Fruit fly (Drosophila melanogaster): Measurements from ENCODE around the gene CG10147.
A peak's percentile ranks its signal among the peaks of the same experiment; 100 is the strongest.

Gene CG10147

DNA sequence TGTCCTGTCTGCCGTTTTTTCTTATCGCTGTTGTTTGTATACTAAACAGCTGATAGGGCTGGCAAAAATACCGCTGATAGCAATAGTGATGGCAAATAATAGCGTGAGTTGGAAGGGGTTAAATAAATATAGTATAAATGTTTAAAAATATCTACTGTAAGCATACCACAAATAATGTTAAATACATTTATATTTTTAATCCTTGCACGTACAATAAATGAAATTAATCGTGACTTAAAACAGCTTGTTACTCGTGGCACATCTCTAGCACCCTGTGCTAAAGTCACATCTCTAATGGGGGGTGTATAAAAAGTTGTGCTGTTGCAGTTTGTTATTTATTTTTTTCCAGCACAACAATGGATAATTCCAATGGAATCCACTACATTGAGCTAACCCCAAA is at the start of gene CG10147, which contains the start of gene Bulli:
CG10147 (minus strand) TSS at position 20 of the 400 bp plus-strand sequence.
Bulli (plus strand) TSS at position 277 of the 400 bp plus-strand sequence.
- TF ChIP-seq EcR (GFP tag; optimal IDR thresholded peaks at IDR 0.05), result no peak
- TF ChIP-seq CG8478 (optimal IDR thresholded peaks at IDR 0.05), result no peak
- TF ChIP-seq Dll (optimal IDR thresholded peaks at IDR 0.05), result no peak
- no peak for TF ChIP-seq pan (optimal IDR thresholded peaks at IDR 0.05)

- TF ChIP-seq usp (GFP tag; optimal IDR thresholded peaks at IDR 0.05), result no peak
- TF ChIP-seq pan (optimal IDR thresholded peaks at IDR 0.05), result no peak
- no peak for TF ChIP-seq CG8478 (optimal IDR thresholded peaks at IDR 0.05)
- TF ChIP-seq psq (optimal IDR thresholded peaks at IDR 0.05), result no peak
- TF ChIP-seq EcR (GFP tag; optimal IDR thresholded peaks at IDR 0.05), result no peak
- TF ChIP-seq Dll (optimal IDR thresholded peaks at IDR 0.05), result no peak
Measured at dm6 chr3L:6530429-6530828, 42.2 kb upstream of the CG10147 start, which contains the start of gene betaTub65B. betaTub65B (plus strand) TSS chr3L:6530729.

DNA sequence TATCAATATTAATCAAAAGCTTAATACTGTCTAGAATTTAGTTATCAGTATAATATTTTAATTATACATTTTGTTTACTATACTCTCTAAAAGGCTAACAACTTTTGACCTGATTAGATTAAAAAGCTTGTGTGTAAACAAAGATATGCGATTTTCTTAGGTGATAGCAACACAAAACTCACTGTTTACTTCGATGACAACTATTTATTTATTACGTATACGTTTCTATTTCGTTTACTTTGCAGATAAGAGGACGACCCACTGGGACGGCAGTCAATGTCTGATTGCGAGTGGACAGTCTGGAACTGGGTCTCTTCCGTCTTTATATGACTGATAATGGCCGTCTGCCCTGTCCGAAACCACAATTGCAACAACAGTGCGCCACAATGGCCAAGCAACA is 34.6 kb upstream of the CG10147 start:
- TF ChIP-seq psq (optimal IDR thresholded peaks at IDR 0.05) (no peak), usp (GFP tag; optimal IDR thresholded peaks at IDR 0.05) (no peak), EcR (GFP tag; optimal IDR thresholded peaks at IDR 0.05) (no peak), CG8478 (optimal IDR thresholded peaks at IDR 0.05) (no peak)

- TF ChIP-seq Dll (optimal IDR thresholded peaks at IDR 0.05), result no peak
- TF ChIP-seq EcR (GFP tag; optimal IDR thresholded peaks at IDR 0.05), result no peak
- TF ChIP-seq psq (optimal IDR thresholded peaks at IDR 0.05), result no peak
- no peak for TF ChIP-seq usp (GFP tag; optimal IDR thresholded peaks at IDR 0.05)
- TF ChIP-seq CG8478 (optimal IDR thresholded peaks at IDR 0.05), result no peak
- no peak for TF ChIP-seq pan (optimal IDR thresholded peaks at IDR 0.05)
Measured at dm6 chr3L:6519678-6520077, 31.5 kb upstream of the CG10147 start.

- TF ChIP-seq psq (optimal IDR thresholded peaks at IDR 0.05) (no peak), usp (GFP tag; optimal IDR thresholded peaks at IDR 0.05) (no peak), EcR (GFP tag; optimal IDR thresholded peaks at IDR 0.05) (no peak), CG8478 (optimal IDR thresholded peaks at IDR 0.05) (no peak), Dll (optimal IDR thresholded peaks at IDR 0.05) (no peak), pan (optimal IDR thresholded peaks at IDR 0.05) (no peak)
Measured at dm6 chr3L:6516901-6517300, 28.7 kb upstream of the CG10147 start.

dm6 chr3L:6512284-6512683 is 24.1 kb upstream of the CG10147 start:
- TF ChIP-seq usp (GFP tag; optimal IDR thresholded peaks at IDR 0.05) (no peak), pan (optimal IDR thresholded peaks at IDR 0.05) (no peak), psq (optimal IDR thresholded peaks at IDR 0.05) (no peak), EcR (GFP tag; optimal IDR thresholded peaks at IDR 0.05) (no peak), Dll (optimal IDR thresholded peaks at IDR 0.05) (no peak), CG8478 (optimal IDR thresholded peaks at IDR 0.05) (no peak)

DNA sequence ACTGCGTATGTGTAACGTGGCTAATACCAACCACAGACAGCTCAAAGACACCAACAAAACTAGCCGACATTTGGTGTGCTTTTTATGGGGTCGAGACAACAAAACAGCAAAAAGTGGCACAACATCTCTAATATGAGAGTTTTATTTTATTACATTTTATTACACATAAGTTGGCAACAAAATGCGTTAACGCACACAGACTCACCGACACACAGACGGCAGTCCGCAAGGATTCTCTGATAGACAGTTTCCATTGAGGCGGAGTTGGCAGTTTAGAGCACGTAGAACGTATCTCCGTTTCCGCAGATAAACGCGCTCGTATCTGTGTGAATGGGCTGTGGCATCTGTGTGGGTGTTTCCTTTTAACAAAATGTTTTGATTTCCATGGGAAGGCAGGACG is 19.9 kb upstream of the CG10147 start:
- TF ChIP-seq EcR (GFP tag; optimal IDR thresholded peaks at IDR 0.05), result no peak
- TF ChIP-seq pan (optimal IDR thresholded peaks at IDR 0.05), result no peak
- TF ChIP-seq usp (GFP tag; optimal IDR thresholded peaks at IDR 0.05), result no peak
- no peak for TF ChIP-seq Dll (optimal IDR thresholded peaks at IDR 0.05)
- no peak for TF ChIP-seq CG8478 (optimal IDR thresholded peaks at IDR 0.05)
- no peak for TF ChIP-seq psq (optimal IDR thresholded peaks at IDR 0.05)

DNA sequence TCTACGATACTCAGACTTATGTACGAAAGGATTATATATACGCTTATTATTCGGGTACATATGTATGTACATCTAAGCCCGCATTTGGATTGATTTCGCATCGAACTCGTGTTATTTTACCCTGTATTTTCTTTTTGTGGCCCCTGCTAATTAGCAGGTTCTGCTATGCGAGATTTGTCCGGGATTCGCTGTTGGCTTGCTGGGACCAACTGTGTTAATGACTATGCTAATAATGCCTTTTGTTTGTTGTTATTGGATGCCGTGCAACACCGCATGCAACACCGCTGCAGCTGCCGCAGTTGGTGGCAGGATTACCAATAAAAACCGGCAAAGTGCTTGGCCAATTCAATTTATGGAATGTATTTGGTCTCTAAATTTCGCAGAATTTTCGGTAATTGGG is 12.2 kb upstream of the CG10147 start:
- no peak for TF ChIP-seq usp (GFP tag; optimal IDR thresholded peaks at IDR 0.05)
- TF ChIP-seq psq (optimal IDR thresholded peaks at IDR 0.05), result no peak
- TF ChIP-seq Dll (optimal IDR thresholded peaks at IDR 0.05), result no peak
- no peak for TF ChIP-seq pan (optimal IDR thresholded peaks at IDR 0.05)

dm6 chr3L:6498602-6499001 is 10.4 kb upstream of the CG10147 start:
- TF ChIP-seq psq (optimal IDR thresholded peaks at IDR 0.05), result no peak
- TF ChIP-seq usp (GFP tag; optimal IDR thresholded peaks at IDR 0.05), result no peak
- TF ChIP-seq Dll (optimal IDR thresholded peaks at IDR 0.05), result no peak
- no peak for TF ChIP-seq pan (optimal IDR thresholded peaks at IDR 0.05)

dm6 chr3L:6497990-6498389 is 9.8 kb upstream of the CG10147 start:
- TF ChIP-seq Dll (optimal IDR thresholded peaks at IDR 0.05) (no peak), pan (optimal IDR thresholded peaks at IDR 0.05) (no peak), CG8478 (optimal IDR thresholded peaks at IDR 0.05) (no peak), psq (optimal IDR thresholded peaks at IDR 0.05) (no peak), usp (GFP tag; optimal IDR thresholded peaks at IDR 0.05) (no peak), EcR (GFP tag; optimal IDR thresholded peaks at IDR 0.05) (no peak)

DNA sequence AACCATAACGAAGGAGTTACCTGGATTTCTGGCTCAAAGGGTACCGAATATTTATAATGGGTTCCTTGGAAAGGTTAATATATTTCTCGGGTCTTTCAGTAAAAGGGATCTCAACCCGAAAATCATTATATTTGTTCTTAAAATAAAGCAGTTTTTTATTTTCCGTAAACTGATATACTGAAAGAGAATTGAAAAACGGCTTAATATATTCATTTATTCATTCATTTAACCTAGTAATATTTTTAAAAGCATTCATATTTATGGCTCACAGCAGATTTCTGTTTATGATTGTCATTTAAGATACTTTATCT is 8.7 kb upstream of the CG10147 start:
- TF ChIP-seq CG8478 (optimal IDR thresholded peaks at IDR 0.05) (no peak), psq (optimal IDR thresholded peaks at IDR 0.05) (no peak), EcR (GFP tag; optimal IDR thresholded peaks at IDR 0.05) (no peak), usp (GFP tag; optimal IDR thresholded peaks at IDR 0.05) (no peak), pan (optimal IDR thresholded peaks at IDR 0.05) (no peak), Dll (optimal IDR thresholded peaks at IDR 0.05) (no peak)

dm6 chr3L:6496053-6496921 is 8.1 kb upstream of the CG10147 start:
- TF ChIP-seq CG8478 (optimal IDR thresholded peaks at IDR 0.05), result no peak
- TF ChIP-seq psq (optimal IDR thresholded peaks at IDR 0.05), result peak; percentile 77
- no peak for TF ChIP-seq pan (optimal IDR thresholded peaks at IDR 0.05)
- TF ChIP-seq EcR (GFP tag; optimal IDR thresholded peaks at IDR 0.05), result no peak
- TF ChIP-seq usp (GFP tag; optimal IDR thresholded peaks at IDR 0.05), result no peak
- TF ChIP-seq Dll (optimal IDR thresholded peaks at IDR 0.05), result no peak

Data from whole organism.